Worm (Caenorhabditis elegans): Measurements from ENCODE around the gene R04D3.3.

Gene R04D3.3

DNA sequence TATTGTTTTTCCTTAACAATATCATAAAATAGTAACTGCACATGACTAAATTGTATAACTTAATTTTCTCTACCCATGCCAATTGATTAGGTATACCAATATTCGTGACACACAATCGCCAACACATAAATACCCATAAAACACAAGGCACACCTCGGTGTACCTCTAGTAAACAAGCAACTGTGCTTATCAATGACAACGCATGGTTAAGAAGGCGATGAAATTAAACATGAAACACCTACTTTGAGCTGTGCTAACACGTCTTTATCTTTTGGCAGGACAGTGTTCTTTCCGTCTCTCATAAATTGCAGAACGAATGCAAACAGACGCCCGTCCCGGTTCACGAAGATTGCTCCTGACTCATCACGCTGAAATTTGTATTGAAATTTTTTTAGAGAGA is 20.3 kb upstream of the R04D3.3 start:
- TF ChIP-seq unc-62 (GFP tag; optimal IDR thresholded peaks at IDR 0.05): no peak

DNA sequence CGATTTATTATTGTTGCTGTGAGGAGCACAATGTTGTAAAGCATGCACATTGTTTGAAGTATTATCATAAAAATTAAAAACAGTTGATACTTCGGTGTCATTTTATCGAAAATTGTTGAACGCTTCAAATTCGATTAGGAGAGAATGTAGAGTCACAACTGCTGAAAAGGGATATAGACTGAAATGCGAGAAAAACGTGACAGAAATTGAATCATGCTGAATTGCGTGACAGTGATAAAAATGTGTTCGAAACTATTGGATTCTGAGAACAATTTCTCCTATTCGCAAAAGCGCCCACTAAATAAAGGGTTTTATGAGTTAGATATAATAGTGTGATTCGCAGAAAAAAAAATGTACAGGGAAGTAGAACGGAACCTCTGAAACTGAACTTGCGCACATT is 18.3 kb upstream of the R04D3.3 start, which contains the start of gene srxa-8:
srxa-8 (minus strand) TSS at position 101 of the 400 bp plus-strand sequence.
- TF ChIP-seq unc-62 (GFP tag; optimal IDR thresholded peaks at IDR 0.05): no peak

DNA sequence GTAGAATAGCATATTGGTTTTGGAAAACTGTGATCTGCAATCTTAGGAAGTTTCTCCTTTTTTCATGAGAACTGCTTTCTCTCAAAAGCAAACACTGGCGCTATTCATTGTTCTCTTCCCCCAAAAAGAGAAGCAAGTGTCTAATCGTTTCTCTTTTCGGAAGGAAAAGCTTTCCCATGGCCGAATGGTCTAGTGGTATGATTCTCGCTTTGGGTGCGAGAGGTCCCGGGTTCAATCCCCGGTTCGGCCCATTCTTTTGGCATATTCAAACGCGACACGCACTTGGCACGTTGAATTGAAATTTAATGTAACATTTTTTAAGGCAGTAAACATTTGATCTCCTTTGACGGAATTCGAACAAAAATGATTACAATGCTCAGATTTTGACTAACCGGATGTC is 17.4 kb upstream of the R04D3.3 start:
- no peak for TF ChIP-seq unc-62 (GFP tag; optimal IDR thresholded peaks at IDR 0.05)

DNA sequence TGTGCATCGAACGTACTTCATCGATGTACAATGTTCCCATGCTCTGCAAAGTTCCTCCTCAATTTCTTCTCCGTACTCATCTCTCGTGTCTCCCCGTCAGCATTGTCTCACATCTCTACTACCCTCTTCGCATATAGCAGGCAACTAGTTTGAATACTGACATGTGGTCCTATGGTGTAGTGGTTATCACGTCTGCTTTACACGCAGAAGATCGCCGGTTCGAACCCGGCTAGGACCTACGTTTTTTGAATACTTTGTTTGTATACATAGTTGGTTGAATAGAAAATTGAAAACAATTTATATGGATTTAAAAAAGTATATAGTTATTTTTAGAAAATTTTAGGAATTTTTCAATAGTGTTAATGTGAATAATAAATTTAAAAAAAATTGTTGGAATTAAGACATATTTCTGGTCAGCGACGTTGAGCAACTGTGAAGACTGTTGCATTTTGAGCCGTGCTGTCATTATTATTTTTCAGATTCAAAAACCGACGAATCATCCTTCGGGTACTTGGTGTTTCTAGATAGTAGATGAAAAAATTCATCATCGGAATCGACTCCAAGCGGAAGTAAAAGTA is 16.5 kb upstream of the R04D3.3 start:
- no peak for TF ChIP-seq unc-62 (GFP tag; optimal IDR thresholded peaks at IDR 0.05)

DNA sequence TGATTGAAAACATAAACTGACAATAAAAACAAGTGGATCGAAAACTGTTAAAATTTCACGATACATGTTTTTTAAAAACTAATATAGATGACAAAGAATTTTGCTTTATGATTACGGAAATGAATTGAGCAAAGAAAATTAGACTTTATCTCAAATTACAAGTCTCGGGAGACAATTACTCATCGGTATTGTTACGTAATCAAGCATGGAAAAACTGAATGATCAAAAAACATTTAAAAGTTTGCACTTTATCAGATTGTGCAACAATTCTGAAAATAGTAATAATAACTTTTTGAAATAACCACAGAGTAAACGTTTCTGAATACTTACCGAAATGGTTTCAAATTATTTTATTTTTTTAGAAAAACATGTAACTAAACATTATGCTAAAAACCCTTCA is 15.3 kb upstream of the R04D3.3 start, which contains the start of gene srd-43:
srd-43 (minus strand) TSS at position 66 of the 400 bp plus-strand sequence.
- no peak for TF ChIP-seq unc-62 (GFP tag; optimal IDR thresholded peaks at IDR 0.05)

DNA sequence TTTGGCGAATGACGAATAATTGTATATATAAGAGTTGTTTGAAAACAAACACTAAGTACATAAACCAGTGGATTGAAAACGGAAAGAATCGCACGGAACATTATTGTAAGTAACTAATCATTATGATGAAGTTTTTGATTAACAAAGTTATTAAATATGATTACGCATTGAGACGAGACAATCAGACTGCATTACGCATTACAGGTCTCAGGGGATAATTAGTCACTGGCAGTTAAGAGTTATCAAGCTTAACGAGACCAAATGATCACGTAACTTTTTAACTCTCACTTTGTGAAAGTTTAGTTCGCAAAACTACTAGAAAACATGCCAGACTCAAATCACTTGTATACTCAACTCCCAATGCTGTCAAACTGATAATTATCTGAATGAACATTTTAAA is 12.9 kb upstream of the R04D3.3 start, which contains the start of gene srd-42:
srd-42 (minus strand) TSS at position 101 of the 400 bp plus-strand sequence.
- no peak for TF ChIP-seq unc-62 (GFP tag; optimal IDR thresholded peaks at IDR 0.05)

DNA sequence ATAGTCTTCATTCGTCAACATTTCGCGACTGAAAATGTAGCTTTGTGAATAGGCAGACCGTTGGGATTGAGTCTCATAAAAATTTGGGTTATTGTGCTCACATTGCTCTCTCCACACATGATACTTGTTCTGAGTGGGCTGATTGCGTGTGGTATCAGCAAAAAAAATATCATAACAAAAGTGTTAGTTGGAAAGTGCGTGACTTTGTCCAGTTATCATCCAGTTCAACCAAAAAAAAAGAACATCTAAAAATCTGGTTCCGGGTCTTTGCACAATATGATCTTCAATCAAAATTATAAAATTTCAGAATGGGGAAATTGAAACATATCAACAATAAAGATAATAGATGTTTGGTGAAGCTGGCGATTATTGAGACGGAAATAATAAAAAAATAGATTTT is 10.1 kb upstream of the R04D3.3 start, which contains the start of gene srd-39:
srd-39 (minus strand) TSS at position 101 of the 400 bp plus-strand sequence.
- TF ChIP-seq unc-62 (GFP tag; optimal IDR thresholded peaks at IDR 0.05): no peak

DNA sequence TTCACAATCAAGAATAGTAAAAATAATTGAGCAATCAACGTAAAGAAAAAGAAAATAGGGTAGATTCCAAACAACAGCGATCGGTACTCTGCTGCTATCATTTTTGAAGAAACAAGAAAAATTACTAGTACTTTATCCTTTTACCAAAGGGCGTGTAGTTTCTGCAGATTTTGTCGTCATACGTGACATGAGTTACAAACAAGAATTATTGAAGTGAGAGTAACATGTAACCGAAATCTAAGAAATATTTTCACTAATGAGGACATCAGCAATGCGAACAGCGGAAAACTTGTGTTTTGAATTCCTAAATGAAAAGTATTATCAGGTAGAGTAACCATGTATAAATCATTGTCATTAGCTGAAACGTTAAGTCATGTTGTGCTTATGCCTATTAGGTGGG is 4.2 kb upstream of the R04D3.3 start, which contains the start of gene srd-36:
srd-36 (minus strand) TSS at position 101 of the 400 bp plus-strand sequence.
- no peak for TF ChIP-seq unc-62 (GFP tag; optimal IDR thresholded peaks at IDR 0.05)

DNA sequence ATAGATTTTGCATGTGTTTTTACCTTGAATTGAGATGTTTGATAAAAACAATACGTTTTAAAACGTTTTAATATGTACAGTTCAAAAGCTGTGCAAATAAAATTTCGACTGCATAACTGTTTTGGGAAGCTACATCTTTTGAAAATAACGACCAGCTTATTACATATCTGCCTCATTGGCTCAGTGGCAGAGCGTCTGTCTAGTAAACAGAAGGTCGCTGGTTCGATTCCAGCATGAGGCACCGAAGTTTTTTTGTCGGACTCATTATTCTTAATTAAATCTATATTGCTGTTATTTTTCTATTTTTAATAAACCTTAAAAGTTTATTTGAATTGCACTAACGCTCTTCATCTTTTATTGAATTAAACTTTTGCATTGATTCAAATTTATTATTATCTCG is 2.6 kb upstream of the R04D3.3 start:
- no peak for TF ChIP-seq unc-62 (GFP tag; optimal IDR thresholded peaks at IDR 0.05)

DNA sequence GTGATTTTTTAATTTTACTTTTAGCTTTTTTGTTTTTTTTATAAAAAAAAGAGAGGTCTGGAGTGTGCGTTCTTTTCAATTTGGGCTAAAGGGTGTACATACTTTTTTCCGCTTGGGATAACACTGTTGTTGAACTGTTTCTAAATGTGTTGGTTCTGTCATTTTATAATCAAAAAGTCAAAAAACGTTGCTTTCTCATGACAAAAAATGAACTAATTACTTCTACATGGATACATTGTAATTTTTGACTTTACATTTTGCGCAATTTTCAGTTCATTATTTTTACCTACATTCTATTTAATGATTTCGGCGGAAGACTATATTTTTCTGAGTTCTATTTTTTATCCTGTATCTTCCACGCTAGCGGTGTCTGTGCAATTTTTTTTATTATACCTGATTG is 1.1 kb upstream of the R04D3.3 start, which contains the start of gene srd-38:
srd-38 (plus strand) TSS at position 301 of the 400 bp plus-strand sequence.
- no peak for TF ChIP-seq unc-62 (GFP tag; optimal IDR thresholded peaks at IDR 0.05)

DNA sequence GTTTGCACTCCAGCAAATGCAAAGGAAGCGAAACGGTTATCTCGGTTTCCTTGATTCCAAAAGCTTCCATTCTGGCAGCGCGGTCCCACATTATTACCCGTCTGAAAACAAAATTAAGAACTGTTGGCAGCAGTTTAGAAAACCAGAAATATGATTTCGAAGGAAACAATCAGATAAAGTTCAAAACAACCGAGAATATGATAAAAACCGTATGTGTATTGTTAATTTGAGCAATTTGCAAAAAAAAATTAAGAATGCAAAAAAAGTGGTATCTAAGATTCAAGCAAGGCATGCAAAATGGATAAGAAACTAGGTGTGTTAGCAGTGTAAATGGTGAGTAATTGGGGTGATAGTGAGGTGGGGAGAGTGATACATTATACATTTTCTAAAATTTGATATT is 1.7 kb downstream of the R04D3.3 start, which contains the start of gene R04D3.4:
R04D3.4 (minus strand) TSS at position 101 of the 400 bp plus-strand sequence.
- TF ChIP-seq unc-62 (GFP tag; optimal IDR thresholded peaks at IDR 0.05): no peak

DNA sequence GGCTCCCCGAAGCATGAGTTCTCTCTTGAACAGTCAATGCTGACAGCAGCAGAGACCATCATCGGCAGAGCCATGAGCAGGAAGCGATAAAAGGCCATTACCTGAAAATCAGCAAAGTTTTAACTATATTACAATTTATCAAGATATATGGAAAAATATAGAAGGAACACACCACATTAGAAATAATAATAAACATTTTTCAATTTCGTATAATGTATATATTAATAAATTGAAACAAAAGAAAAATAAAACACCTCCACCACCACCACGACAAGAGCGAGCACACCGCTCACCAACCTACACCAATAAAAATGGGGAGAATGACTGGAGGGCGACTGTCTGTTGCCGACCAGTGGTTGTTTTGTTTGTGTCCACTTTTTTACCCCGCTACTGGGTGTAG is 3.9 kb downstream of the R04D3.3 start, which contains the start of gene R04D3.2:
R04D3.2 (minus strand) TSS at position 101 of the 400 bp plus-strand sequence.
- TF ChIP-seq unc-62 (GFP tag; optimal IDR thresholded peaks at IDR 0.05): no peak

DNA sequence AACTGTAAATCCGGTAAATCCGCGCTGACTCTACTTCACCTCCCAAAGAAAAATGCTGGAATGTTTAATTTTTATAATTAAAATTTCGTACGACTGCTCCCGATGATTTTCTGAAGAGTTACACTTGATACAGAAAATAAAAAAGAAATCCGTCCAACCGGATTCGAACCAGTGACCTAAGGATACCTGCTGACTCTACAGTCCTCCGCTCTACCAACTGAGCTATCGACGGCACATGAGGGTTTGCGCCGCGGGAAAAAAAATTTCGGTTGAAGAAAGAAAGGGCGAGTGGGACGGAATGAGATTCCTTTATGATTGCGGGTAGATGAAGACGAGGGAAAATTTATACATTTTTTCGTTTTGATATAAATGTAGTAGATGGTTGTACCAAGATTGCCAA is 5.8 kb downstream of the R04D3.3 start:
- no peak for TF ChIP-seq unc-62 (GFP tag; optimal IDR thresholded peaks at IDR 0.05)

DNA sequence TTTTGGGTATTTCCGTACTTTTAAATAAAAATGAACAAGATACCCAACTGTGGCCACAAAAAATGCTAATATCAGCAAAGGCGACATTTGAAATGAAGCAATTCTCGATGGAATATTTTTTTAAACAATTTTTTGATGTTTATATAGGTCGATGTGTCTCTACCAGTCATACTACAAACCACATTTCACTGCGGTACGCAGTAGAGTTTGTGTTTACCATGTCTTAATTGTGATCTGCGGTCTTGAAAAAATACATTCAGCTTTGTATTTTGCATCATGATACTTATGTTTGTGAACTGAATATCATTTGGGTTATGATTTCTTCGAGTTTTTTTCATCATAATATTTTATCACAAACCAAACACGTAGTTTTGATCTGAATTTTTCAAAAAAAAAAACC is 6.3 kb downstream of the R04D3.3 start, which contains the start of gene cyp-14A4:
cyp-14A4 (minus strand) TSS at position 107 of the 400 bp plus-strand sequence.
- no peak for TF ChIP-seq unc-62 (GFP tag; optimal IDR thresholded peaks at IDR 0.05)

DNA sequence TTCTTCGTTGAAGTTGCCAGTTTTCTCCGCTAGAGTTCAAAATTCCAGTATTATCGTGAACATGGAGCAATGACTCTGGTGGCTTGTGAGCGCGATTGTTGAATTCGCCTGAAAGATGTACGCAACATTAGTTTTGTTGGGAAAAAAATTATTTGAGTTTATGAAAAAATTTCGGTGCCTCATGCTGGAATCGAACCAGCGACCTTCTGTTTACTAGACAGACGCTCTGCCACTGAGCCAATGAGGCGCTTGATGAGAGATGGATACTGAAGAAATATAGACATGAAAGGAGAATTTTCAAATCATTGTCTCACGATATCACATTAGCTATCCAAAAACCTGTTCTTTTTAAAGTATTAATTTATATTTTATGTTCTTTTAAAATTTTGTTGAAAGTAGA is 7.0 kb downstream of the R04D3.3 start:
- no peak for TF ChIP-seq unc-62 (GFP tag; optimal IDR thresholded peaks at IDR 0.05)

DNA sequence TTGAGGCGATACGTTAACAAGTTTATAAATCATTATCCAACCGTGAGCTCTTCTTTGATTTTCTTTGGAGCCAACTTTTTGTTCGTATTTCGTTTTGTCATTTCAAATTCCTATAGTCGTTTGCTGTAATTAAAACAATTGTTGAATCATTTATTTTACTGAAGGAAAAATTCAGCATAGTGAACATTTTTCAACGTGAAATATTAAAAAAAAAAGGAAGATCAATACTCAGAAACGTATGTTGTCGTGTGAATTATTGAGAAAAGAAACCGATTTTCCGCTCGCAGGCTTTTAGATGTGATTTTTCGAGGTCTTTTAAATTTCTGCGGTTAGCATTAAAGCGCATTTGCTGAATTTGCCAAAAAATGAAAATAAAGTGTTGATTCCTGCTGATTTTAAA is 11.6 kb downstream of the R04D3.3 start, which contains the start of gene phf-33:
phf-33 (minus strand) TSS at position 101 of the 400 bp plus-strand sequence.
- TF ChIP-seq unc-62 (GFP tag; optimal IDR thresholded peaks at IDR 0.05): no peak

DNA sequence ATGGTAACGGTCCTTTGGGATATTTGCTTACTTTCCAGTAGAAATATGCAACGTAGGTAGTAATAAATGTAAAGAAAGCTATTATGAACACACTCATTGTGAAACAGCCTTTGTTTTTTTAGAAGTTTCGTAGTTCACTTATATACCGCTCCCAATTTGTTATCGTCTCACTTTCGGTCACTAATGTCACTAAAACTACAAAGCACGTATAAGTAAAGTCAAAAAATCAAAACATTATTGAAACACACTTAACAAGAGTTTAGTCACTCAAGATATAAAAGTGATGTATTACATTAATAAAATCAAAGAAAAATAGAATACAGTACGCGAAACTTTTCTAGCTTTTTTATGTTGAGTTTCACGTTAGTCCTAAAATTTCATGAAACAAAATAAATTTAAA is 16.3 kb downstream of the R04D3.3 start, which contains the start of gene cyp-14A3:
cyp-14A3 (minus strand) TSS at position 101 of the 400 bp plus-strand sequence.
- no peak for TF ChIP-seq unc-62 (GFP tag; optimal IDR thresholded peaks at IDR 0.05)

Data from whole organism, dauer.